Worm (Caenorhabditis elegans): ENCODE results near the gene svh-11.

svh-11 gene

ce11 chrV:2179214-2179613 is 27.7 kb upstream of the svh-11 start, which contains the start of gene cyp-33C1:
TSS of gene cyp-33C1 (plus strand) at chrV:2179514.
- no peak for TF ChIP-seq lir-3 (tag; optimal IDR thresholded peaks at IDR 0.05)
- TF ChIP-seq nhr-28 (tag; optimal IDR thresholded peaks at IDR 0.05), result peak; percentile 54

ce11 chrV:2181738-2182137 is 25.2 kb upstream of the svh-11 start, which contains the start of gene srbc-16:
TSS of gene srbc-16 (plus strand) at chrV:2182038.
- TF ChIP-seq lim-7 (GFP tag; IDR thresholded peaks at IDR 0.05) (no peak), skn-1 (tag; optimal IDR thresholded peaks at IDR 0.05) (no peak), lin-13 (GFP tag; optimal IDR thresholded peaks at IDR 0.05) (no peak), pha-4 (GFP tag; IDR thresholded peaks at IDR 0.05) (no peak), pha-4 (tag; optimal IDR thresholded peaks at IDR 0.05) (no peak), D1046.2 (GFP tag; IDR thresholded peaks at IDR 0.05) (no peak)

- peak; percentile 93 for TF ChIP-seq nhr-28 (tag; optimal IDR thresholded peaks at IDR 0.05)
- TF ChIP-seq pqm-1 (tag; optimal IDR thresholded peaks at IDR 0.05), result no peak
- no peak for TF ChIP-seq F37D6.2 (tag; optimal IDR thresholded peaks at IDR 0.05)
- TF ChIP-seq dpl-1 (GFP tag; optimal IDR thresholded peaks at IDR 0.05), result no peak
- peak; percentile 61 for TF ChIP-seq dmd-6 (GFP tag; IDR thresholded peaks at IDR 0.05)
- TF ChIP-seq aly-2 (tag; optimal IDR thresholded peaks at IDR 0.05), result no peak
- no peak for TF ChIP-seq daf-16 (GFP tag; optimal IDR thresholded peaks at IDR 0.05)
- peak; percentile 25 for TF ChIP-seq daf-16 (tag; optimal IDR thresholded peaks at IDR 0.05)
- no peak for TF ChIP-seq lin-15B (tag; optimal IDR thresholded peaks at IDR 0.05)
- no peak for TF ChIP-seq zfp-3 (GFP tag; conservative IDR thresholded peaks at IDR 0.05)
Observed at ce11 chrV:2183162-2183561, 23.7 kb upstream of the svh-11 start, which contains the start of gene cyp-33C2. TSS of gene cyp-33C2 (plus strand) at chrV:2183488.

ce11 chrV:2185486-2185885 is 21.4 kb upstream of the svh-11 start:
- peak; percentile 62 for TF ChIP-seq aha-1 (tag)
- no peak for TF ChIP-seq vab-7 (GFP tag; IDR thresholded peaks at IDR 0.05)
- 0 out of 2 replicates have a peak, but pooled peaks have one; percentile 32 for TF ChIP-seq set-16 (GFP tag; IDR thresholded peaks at IDR 0.05)
- no peak for TF ChIP-seq ceh-28 (tag; optimal IDR thresholded peaks at IDR 0.05)
- no peak for TF ChIP-seq zfp-2 (tag; optimal IDR thresholded peaks at IDR 0.05)

- no peak for TF ChIP-seq hlh-11 (tag; optimal IDR thresholded peaks at IDR 0.05)
- TF ChIP-seq dve-1 (tag; optimal IDR thresholded peaks at IDR 0.05; ENCODE audit: insufficient read depth), result no peak
- no peak for TF ChIP-seq hlh-30 (tag; optimal IDR thresholded peaks at IDR 0.05; ENCODE audit: insufficient read depth)
- no peak for TF ChIP-seq dpl-1 (GFP tag; optimal IDR thresholded peaks at IDR 0.05)
- no peak for TF ChIP-seq ceh-62 (tag; optimal IDR thresholded peaks at IDR 0.05)
- TF ChIP-seq nhr-48 (tag; optimal IDR thresholded peaks at IDR 0.05), result no peak
- TF ChIP-seq D1046.2 (GFP tag; IDR thresholded peaks at IDR 0.05), result no peak
Observed at ce11 chrV:2187864-2188345, 19.0 kb upstream of the svh-11 start, which contains the start of gene Y5H2B.3. TSS of gene Y5H2B.3 (plus strand) at chrV:2188295.

DNA sequence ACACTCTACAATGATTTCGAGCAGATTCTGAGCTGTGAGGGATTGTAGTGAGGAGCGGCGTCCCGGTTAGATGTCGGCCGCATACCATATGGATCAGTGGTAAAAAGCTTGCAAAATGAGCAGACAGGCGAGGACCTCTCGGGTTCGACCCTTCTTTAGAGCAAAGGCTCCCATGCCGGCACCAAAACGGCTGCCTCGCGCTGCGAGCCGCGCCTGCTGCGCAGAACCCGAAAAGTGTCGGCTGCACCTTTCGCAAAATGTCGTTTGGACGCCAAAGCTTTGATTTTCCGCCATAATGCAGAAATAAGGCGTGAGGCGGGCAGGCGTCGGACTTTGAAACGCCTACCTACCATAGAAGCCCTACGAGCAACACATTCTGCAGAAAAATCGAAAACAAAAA is 16.5 kb upstream of the svh-11 start:
- TF ChIP-seq duxl-1 (tag; optimal IDR thresholded peaks at IDR 0.05; ENCODE audit: poor library complexity), result no peak
- TF ChIP-seq Y48G9A.11 (GFP tag; IDR thresholded peaks at IDR 0.05), result peak; percentile 71; the same call in 1 of the 2 replicates
- no peak for TF ChIP-seq daf-19 (GFP tag; conservative IDR thresholded peaks at IDR 0.05)
- TF ChIP-seq lin-13 (GFP tag; optimal IDR thresholded peaks at IDR 0.05), result no peak
- no peak for TF ChIP-seq cey-2 (tag; optimal IDR thresholded peaks at IDR 0.05; ENCODE audit: borderline replicate concordance, insufficient read depth)
- TF ChIP-seq set-16 (GFP tag; IDR thresholded peaks at IDR 0.05), result peak; percentile 91
- TF ChIP-seq D1046.2 (GFP tag; IDR thresholded peaks at IDR 0.05), result 0 out of 2 replicates have a peak, but pooled peaks have one; percentile 41
- TF ChIP-seq egl-43 (GFP tag; IDR thresholded peaks at IDR 0.05), result peak; percentile 70
- no peak for TF ChIP-seq mdt-29 (GFP tag; IDR thresholded peaks at IDR 0.05)

Data from whole organism, L4 larva.